Fruit fly (Drosophila melanogaster): ENCODE results near the gene CG5131.

The CG5131 gene

DNA sequence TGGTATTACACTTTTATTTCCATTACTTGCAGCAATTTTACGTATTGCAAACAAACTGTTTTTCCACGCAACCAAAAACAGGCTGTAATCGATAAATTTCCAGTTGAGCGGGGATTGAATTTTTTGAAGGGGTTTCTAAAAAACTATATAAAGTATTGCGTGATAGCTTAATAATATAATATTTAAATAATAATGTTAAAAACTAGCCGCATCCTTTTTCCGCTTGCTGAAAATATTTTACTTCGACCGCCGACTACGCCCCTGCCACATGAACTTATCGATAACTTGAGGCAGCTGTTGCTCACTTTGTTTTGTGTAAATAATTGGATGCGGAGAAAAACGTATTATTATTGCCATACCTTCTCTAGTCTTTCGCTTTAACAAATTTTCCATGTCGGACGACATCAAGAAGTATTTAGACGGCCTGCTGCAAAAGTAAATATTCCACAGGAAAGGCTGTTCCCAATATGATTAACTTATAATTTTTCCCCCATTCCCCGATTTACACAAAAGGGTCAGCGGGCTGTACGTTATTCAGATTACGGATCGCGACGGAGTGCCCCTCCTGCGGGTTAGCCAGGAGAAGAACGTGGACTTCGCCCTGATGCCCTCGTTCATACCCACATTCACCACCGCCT lies 3.2 kb upstream of the CG5131 start, which contains the start of the genes fws and Lamtor3 (continued):
- peak; percentile 97 for TF ChIP-seq CG9817 (tag; optimal IDR thresholded peaks at IDR 0.05)
- no peak for TF ChIP-seq Dfd (GFP tag; optimal IDR thresholded peaks at IDR 0.05)
- peak; percentile 69 for TF ChIP-seq wek (GFP tag; optimal IDR thresholded peaks at IDR 0.05)
- TF ChIP-seq tap (tag; optimal IDR thresholded peaks at IDR 0.05), result peak; percentile 97
- TF ChIP-seq jing (GFP tag; optimal IDR thresholded peaks at IDR 0.05), result peak; percentile 96
- TF ChIP-seq CG7556 (GFP tag; optimal IDR thresholded peaks at IDR 0.05), result peak; percentile 97
- TF ChIP-seq CG11456 (GFP tag; IDR thresholded peaks at IDR 0.05), result peak; percentile 99
- peak; percentile 93 for TF ChIP-seq fd64A (GFP tag; optimal IDR thresholded peaks at IDR 0.05)
- peak; percentile 90 for TF ChIP-seq CG4360 (GFP tag; IDR thresholded peaks at IDR 0.05)
- peak; percentile 47 for TF ChIP-seq Bgb (GFP tag; IDR thresholded peaks at IDR 0.05; ENCODE audit: partially characterized antibody)
- TF ChIP-seq Bdp1 (GFP tag; optimal IDR thresholded peaks at IDR 0.05), result peak; percentile 82
- peak; percentile 95 for TF ChIP-seq bab2 (GFP tag; optimal IDR thresholded peaks at IDR 0.05)
- peak; percentile 92 for TF ChIP-seq chn (GFP tag; optimal IDR thresholded peaks at IDR 0.05)
- TF ChIP-seq CG16815 (GFP tag; optimal IDR thresholded peaks at IDR 0.05), result peak; percentile 98
- TF ChIP-seq CG3281 (GFP tag; optimal IDR thresholded peaks at IDR 0.05), result peak; percentile 97
- peak; percentile 33 for TF ChIP-seq CG4328 (GFP tag; optimal IDR thresholded peaks at IDR 0.05)
- peak; percentile 98 for TF ChIP-seq fd3F (GFP tag; optimal IDR thresholded peaks at IDR 0.05)
- peak; percentile 96 for TF ChIP-seq CG10147 (GFP tag; optimal IDR thresholded peaks at IDR 0.05)
- peak; percentile 92 for TF ChIP-seq CG5245 (GFP tag; optimal IDR thresholded peaks at IDR 0.05)
- TF ChIP-seq CG14860 (GFP tag; IDR thresholded peaks at IDR 0.05; ENCODE audit: partially characterized antibody), result peak; percentile 59; the same call in 1 of the 3 replicates
- TF ChIP-seq pfk (GFP tag; optimal IDR thresholded peaks at IDR 0.05), result no peak
- peak; percentile 44 for TF ChIP-seq CG4282 (GFP tag; optimal IDR thresholded peaks at IDR 0.05)
- peak; percentile 75 for TF ChIP-seq CG8944 (GFP tag; optimal IDR thresholded peaks at IDR 0.05)
- TF ChIP-seq vnd (GFP tag; IDR thresholded peaks at IDR 0.05; ENCODE audit: partially characterized antibody), result no peak
- TF ChIP-seq zf30C (GFP tag; optimal IDR thresholded peaks at IDR 0.05), result no peak
- TF ChIP-seq sens (GFP tag), result peak; percentile 97
- peak; percentile 99 for TF ChIP-seq CG32532 (GFP tag; IDR thresholded peaks at IDR 0.05)
- TF ChIP-seq CG42726 (GFP tag; IDR thresholded peaks at IDR 0.05; ENCODE audit: partially characterized antibody), result 0 out of 2 replicates have a peak, but pooled peaks have one; percentile 28
- TF ChIP-seq sima (GFP tag; optimal IDR thresholded peaks at IDR 0.05), result peak; percentile 20
- TF ChIP-seq gce (GFP tag; IDR thresholded peaks at IDR 0.05), result peak; percentile 99
- peak; percentile 98 for TF ChIP-seq CG15269 (tag; optimal IDR thresholded peaks at IDR 0.05)
- TF ChIP-seq pb (GFP tag; optimal IDR thresholded peaks at IDR 0.05), result peak; percentile 52
- TF ChIP-seq Mes4 (GFP tag; optimal IDR thresholded peaks at IDR 0.05), result peak; percentile 72
- peak; percentile 97 for TF ChIP-seq CG17568 (GFP tag; optimal IDR thresholded peaks at IDR 0.05)
- peak; percentile 91 for TF ChIP-seq CG6765 (GFP tag; optimal IDR thresholded peaks at IDR 0.05)
- peak; percentile 99 for TF ChIP-seq CG11695 (GFP tag; IDR thresholded peaks at IDR 0.05)
- peak; percentile 98 for TF ChIP-seq Ssrp (tag; optimal IDR thresholded peaks at IDR 0.05)
- peak; percentile 80 for TF ChIP-seq Dip2 (GFP tag; IDR thresholded peaks at IDR 0.05)
- peak; percentile 97 for TF ChIP-seq Usf (GFP tag; optimal IDR thresholded peaks at IDR 0.05)
- TF ChIP-seq CG6254 (GFP tag; optimal IDR thresholded peaks at IDR 0.05), result peak; percentile 94
- peak; percentile 99 for TF ChIP-seq CG8765 (GFP tag; IDR thresholded peaks at IDR 0.05)
- peak; percentile 39 for TF ChIP-seq ERR (GFP tag; optimal IDR thresholded peaks at IDR 0.05)
- peak; percentile 74 for TF ChIP-seq Dref (GFP tag; IDR thresholded peaks at IDR 0.05)
- peak; percentile 86 for TF ChIP-seq tup (GFP tag; optimal IDR thresholded peaks at IDR 0.05)
- peak; percentile 99 for TF ChIP-seq al (GFP tag; IDR thresholded peaks at IDR 0.05)
- peak; percentile 96 for TF ChIP-seq CG9437 (GFP tag; optimal IDR thresholded peaks at IDR 0.05)
- no peak for TF ChIP-seq Hr78 (GFP tag; optimal IDR thresholded peaks at IDR 0.05)
- TF ChIP-seq gem (tag; optimal IDR thresholded peaks at IDR 0.05), result peak; percentile 100
- peak; percentile 90 for TF ChIP-seq Bteb2 (GFP tag; optimal IDR thresholded peaks at IDR 0.05)
